Fruit fly (Drosophila melanogaster) whole organism, pupa: ENCODE data around the gene CG31161.

Source experiments
- CG15710 ChIP-seq: fragments of 200-800 bp; sonication (Bioruptor generic); optimal IDR thresholded peaks from 2 replicates; lab custom pipeline; 2018; ENCODE audit warnings: missing biosample characterization, mild to moderate bottlenecking, missing genetic modification characterization, moderate library complexity
- CG8301 ChIP-seq: fragments of 200-800 bp; sonication (Bioruptor generic); optimal IDR thresholded peaks from 2 replicates; lab custom pipeline; 2018; ENCODE audit warnings: missing biosample characterization, mild to moderate bottlenecking, missing genetic modification characterization
- Ets98B ChIP-seq: fragments of 200-800 bp; sonication (Bioruptor generic); IDR thresholded peaks from 2 replicates; pipeline ENCODE4 v1.3.6; 2022; ENCODE audit warnings: missing biosample characterization, missing genetic modification characterization
- Pif1A ChIP-seq: fragments of 200-800 bp; sonication (Bioruptor generic); optimal IDR thresholded peaks from 3 replicates; lab custom pipeline; 2016; ENCODE audit warnings: missing biosample characterization, missing genetic modification characterization
- Pif1B ChIP-seq: fragments of 200-800 bp; sonication (Bioruptor generic); optimal IDR thresholded peaks from 3 replicates; lab custom pipeline; 2016; ENCODE audit warnings: missing biosample characterization, missing genetic modification characterization
- fd96Ca ChIP-seq: fragments of 200-800 bp; sonication (Bioruptor generic); IDR thresholded peaks from 3 replicates; pipeline ENCODE4 v1.3.6; 2022; ENCODE audit warnings: missing biosample characterization, missing genetic modification characterization
- gl ChIP-seq: fragments of 200-800 bp; sonication (Bioruptor generic); optimal IDR thresholded peaks from 2 replicates; lab custom pipeline; 2018; ENCODE audit warnings: missing biosample characterization, mild to moderate bottlenecking, missing genetic modification characterization

dm6 chr3R:22597344-22597954, 18.9 kb upstream of the CG31161 start:
- peak; percentile 79 for TF ChIP-seq fd96Ca (GFP tag; lab: Robert Waterston, UW)
- no peak for TF ChIP-seq CG8301 (tag; lab: Kevin White, UChicago)
- TF ChIP-seq CG15710: no peak
- TF ChIP-seq gl: peak; percentile 2
- no peak for TF ChIP-seq Pif1A
- TF ChIP-seq Pif1B: no peak
- TF ChIP-seq Ets98B: peak; percentile 92
